Worm (Caenorhabditis elegans) whole organism, young adult: Measurements from ENCODE around the gene Y5F2A.4.

Experiments
- pha-4 ChIP-seq: fragments of 150-350 bp; sonication (generic microtip); optimal IDR thresholded peaks from 2 replicates; lab custom pipeline; 2014; ENCODE audit warnings: missing biosample characterization, missing genetic modification reagents, missing genetic modification characterization
- snpc-4 ChIP-seq, 5 experiments: fragments of 150-350 bp in 1 of 5; sonication (generic microtip) in 4 of 5; optimal IDR thresholded peaks; 2 replicates each; lab custom pipeline; 2014 to 2018; ENCODE audit warnings: missing genetic modification characterization in 5 of 5, missing biosample characterization in 3 of 5, antibody characterized with exemption in 2 of 5, mild to moderate bottlenecking in 2 of 5, missing compliant biosample characterization in 2 of 5, missing genotype in 2 of 5, moderate library complexity in 2 of 5, missing genetic modification reagents in 1 of 5

DNA sequence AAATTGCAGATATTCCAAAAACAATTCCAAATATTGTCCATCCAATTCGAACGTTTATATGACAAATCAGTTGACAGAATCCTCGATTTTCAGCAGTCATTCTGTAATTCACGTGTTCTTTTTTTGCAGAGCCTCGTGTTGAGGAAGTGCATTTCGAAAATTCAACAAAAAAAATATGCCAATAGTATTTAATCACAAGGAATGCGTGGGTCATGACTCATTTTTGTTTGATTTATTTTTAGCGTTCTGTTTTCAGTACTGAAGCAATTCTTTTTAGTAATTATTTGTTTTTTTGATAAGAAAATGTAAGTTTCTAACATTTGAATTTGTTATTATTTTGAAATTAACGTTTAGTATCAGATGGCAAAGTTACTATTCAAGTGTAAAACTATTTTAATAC is 47.5 kb downstream of the Y5F2A.4 start, which contains the start of gene hrg-4:
- TF ChIP-seq snpc-4 (GFP tag; optimal IDR thresholded peaks at IDR 0.05; lab: Kevin White, UChicago) = no peak
- TF ChIP-seq snpc-4 (tag; optimal IDR thresholded peaks at IDR 0.05; lab: Kevin White, UChicago) = no peak
- TF ChIP-seq pha-4 = no peak
